Fruit fly (Drosophila melanogaster) whole organism, embryonic: ENCODE results near the gene pim.

Experiments
- Aef1 ChIP-seq: fragments of 200-800 bp; sonication (Bioruptor generic); IDR thresholded peaks from 3 replicates; pipeline ENCODE4 v1.3.6; 2022; ENCODE audit warnings: missing biosample characterization, missing genetic modification characterization
- Atf6 ChIP-seq: fragments of 200-800 bp; sonication (Bioruptor generic); IDR thresholded peaks from 2 replicates; pipeline ENCODE4 v1.3.6; 2022; ENCODE audit warnings: missing biosample characterization, missing genetic modification characterization
- CG10654 ChIP-seq: fragments of 200-800 bp; sonication (Bioruptor generic); optimal IDR thresholded peaks from 2 replicates; lab custom pipeline; 2016; ENCODE audit warnings: missing biosample characterization, missing genetic modification characterization
- CG11247 ChIP-seq: fragments of 200-800 bp; sonication (Bioruptor generic); IDR thresholded peaks from 2 replicates; pipeline ENCODE4 v1.3.6; 2022; ENCODE audit warnings: missing biosample characterization, missing genetic modification characterization
- CG13624 ChIP-seq: fragments of 200-800 bp; sonication (Bioruptor generic); optimal IDR thresholded peaks from 2 replicates; lab custom pipeline; 2016; ENCODE audit warnings: missing biosample characterization, missing genetic modification characterization
- CG14050 ChIP-seq: fragments of 200-800 bp; sonication (Bioruptor generic); IDR thresholded peaks from 3 replicates; pipeline ENCODE4 v1.3.6; 2022; ENCODE audit warnings: missing biosample characterization, missing genetic modification characterization
- CG14441 ChIP-seq: fragments of 200-800 bp; sonication (Bioruptor generic); IDR thresholded peaks from 2 replicates; pipeline ENCODE4 v1.3.6; 2022; ENCODE audit warnings: missing biosample characterization, missing genetic modification characterization
- CG14710 ChIP-seq: fragments of 200-800 bp; sonication (Bioruptor generic); optimal IDR thresholded peaks from 3 replicates; lab custom pipeline; 2019; ENCODE audit warnings: missing biosample characterization, mild to moderate bottlenecking, missing genetic modification characterization, moderate library complexity
- CG14860 ChIP-seq: fragments of 200-800 bp; sonication (Bioruptor generic); IDR thresholded peaks from 3 replicates; pipeline ENCODE4 v1.3.6; 2022; ENCODE audit warnings: missing biosample characterization, missing genetic modification characterization; ENCODE audit not compliant: partially characterized antibody
- CG2678 ChIP-seq: fragments of 200-800 bp; sonication (Bioruptor generic); optimal IDR thresholded peaks from 3 replicates; lab custom pipeline; 2019; ENCODE audit warnings: missing biosample characterization, mild to moderate bottlenecking, missing genetic modification characterization, moderate library complexity
- CG3281 ChIP-seq: fragments of 200-800 bp; sonication (Bioruptor generic); optimal IDR thresholded peaks from 3 replicates; lab custom pipeline; 2017; ENCODE audit warnings: missing biosample characterization, mild to moderate bottlenecking, missing genetic modification characterization
- CG33213 ChIP-seq: fragments of 200-800 bp; sonication (Bioruptor generic); optimal IDR thresholded peaks from 3 replicates; lab custom pipeline; 2016; ENCODE audit warnings: missing biosample characterization, missing genetic modification characterization
- CG34224 ChIP-seq: fragments of 200-800 bp; sonication (Bioruptor generic); IDR thresholded peaks from 3 replicates; pipeline ENCODE4 v1.3.6; 2022; ENCODE audit warnings: missing biosample characterization, missing genetic modification characterization; ENCODE audit not compliant: partially characterized antibody
- CG34376 ChIP-seq: fragments of 200-800 bp; sonication (Bioruptor generic); optimal IDR thresholded peaks from 2 replicates; lab custom pipeline; 2018; ENCODE audit warnings: missing biosample characterization, mild to moderate bottlenecking, missing genetic modification characterization
- CG6689 ChIP-seq: fragments of 200-800 bp; sonication (Bioruptor generic); IDR thresholded peaks from 2 replicates; pipeline ENCODE4 v1.3.6; 2022; ENCODE audit warnings: missing biosample characterization, missing genetic modification characterization
- CG7357 ChIP-seq: fragments of 200-800 bp; sonication (Bioruptor generic); IDR thresholded peaks from 3 replicates; pipeline ENCODE4 v1.3.6; 2022; ENCODE audit warnings: missing biosample characterization, missing genetic modification characterization
- CG7839 ChIP-seq: fragments of 200-800 bp; sonication (Bioruptor generic); optimal IDR thresholded peaks from 3 replicates; lab custom pipeline; 2018; ENCODE audit warnings: missing biosample characterization, mild to moderate bottlenecking, missing genetic modification characterization, moderate library complexity
- CG8478 ChIP-seq: fragments of >200 bp; optimal IDR thresholded peaks from 2 replicates; lab custom pipeline; 2018
- CG9727 ChIP-seq: fragments of 200-800 bp; sonication (Bioruptor generic); optimal IDR thresholded peaks from 3 replicates; lab custom pipeline; 2017; ENCODE audit warnings: missing biosample characterization, mild to moderate bottlenecking, missing genetic modification characterization
- D19A ChIP-seq: fragments of 200-800 bp; optimal IDR thresholded peaks from 3 replicates; lab custom pipeline; 2019; ENCODE audit warnings: missing biosample characterization, mild to moderate bottlenecking, missing genetic modification characterization, moderate library complexity
- Dad ChIP-seq: fragments of 200-800 bp; sonication (Bioruptor generic); optimal IDR thresholded peaks from 3 replicates; lab custom pipeline; 2016; ENCODE audit warnings: missing biosample characterization, missing genetic modification characterization
- Dip2 ChIP-seq: fragments of 200-800 bp; sonication (Bioruptor generic); IDR thresholded peaks from 2 replicates; pipeline ENCODE4 v1.3.6; 2022; ENCODE audit warnings: missing biosample characterization, missing genetic modification characterization
- Fer3 ChIP-seq: fragments of 200-800 bp; sonication (Bioruptor generic); optimal IDR thresholded peaks from 2 replicates; lab custom pipeline; 2018; ENCODE audit warnings: missing biosample characterization, mild to moderate bottlenecking, missing genetic modification characterization, moderate library complexity
- Jarid2 ChIP-seq: fragments of 200-800 bp; sonication (Bioruptor generic); optimal IDR thresholded peaks from 3 replicates; lab custom pipeline; 2017; ENCODE audit warnings: mild to moderate bottlenecking, missing biosample characterization, missing genetic modification reagents, missing genetic modification characterization
- MESR4 ChIP-seq: fragments of 200-800 bp; sonication (Bioruptor generic); optimal IDR thresholded peaks from 2 replicates; lab custom pipeline; 2018; ENCODE audit warnings: missing biosample characterization, mild to moderate bottlenecking, missing genetic modification characterization, moderate library complexity
- Myb ChIP-seq: fragments of 200-800 bp; sonication (Bioruptor generic); optimal IDR thresholded peaks from 2 replicates; lab custom pipeline; 2016; ENCODE audit warnings: missing biosample characterization, missing genetic modification characterization
- NFAT ChIP-seq: fragments of 200-800 bp; sonication (Bioruptor generic); IDR thresholded peaks from 2 replicates; pipeline ENCODE4 v1.3.6; 2022; ENCODE audit warnings: missing biosample characterization, missing genetic modification characterization
- PHDP ChIP-seq: fragments of 200-800 bp; sonication (Bioruptor generic); optimal IDR thresholded peaks from 3 replicates; lab custom pipeline; 2018; ENCODE audit warnings: missing biosample characterization, mild to moderate bottlenecking, missing genetic modification characterization, moderate library complexity
- Sox100B ChIP-seq: fragments of 200-800 bp; sonication (Bioruptor generic); optimal IDR thresholded peaks from 3 replicates; lab custom pipeline; 2018; ENCODE audit warnings: missing biosample characterization, mild to moderate bottlenecking, missing genetic modification characterization
- Sry-β ChIP-seq: fragments of 200-800 bp; sonication (Bioruptor generic); optimal IDR thresholded peaks from 2 replicates; lab custom pipeline; 2018; ENCODE audit warnings: missing biosample characterization, mild to moderate bottlenecking, missing genetic modification characterization, moderate library complexity
- Sry-δ ChIP-seq: fragments of 200-800 bp; sonication (Bioruptor generic); optimal IDR thresholded peaks from 2 replicates; lab custom pipeline; 2016; ENCODE audit warnings: missing biosample characterization, missing genetic modification characterization
- Xrp1 ChIP-seq: fragments of 200-800 bp; sonication (Bioruptor generic); IDR thresholded peaks from 2 replicates; pipeline ENCODE4 v1.3.6; 2022; ENCODE audit warnings: missing biosample characterization, missing genetic modification characterization
- YL-1 ChIP-seq: fragments of 200-800 bp; sonication (Bioruptor generic); optimal IDR thresholded peaks from 3 replicates; lab custom pipeline; 2017; ENCODE audit warnings: missing biosample characterization, mild to moderate bottlenecking, missing genetic modification characterization
- al ChIP-seq: fragments of 200-800 bp; sonication (Bioruptor generic); IDR thresholded peaks from 2 replicates; pipeline ENCODE4 v1.3.6; 2022; ENCODE audit warnings: missing biosample characterization, missing genetic modification characterization
- chif ChIP-seq, 2 experiments: fragments of 200-800 bp; sonication (Bioruptor generic); optimal IDR thresholded peaks; 3 replicates each; lab custom pipeline; 2016; ENCODE audit warnings: missing biosample characterization in 2 of 2, missing genetic modification characterization in 2 of 2
- chinmo ChIP-seq: fragments of 200-800 bp; sonication (Bioruptor generic); IDR thresholded peaks from 4 replicates; pipeline ENCODE4 v1.3.6; 2022; ENCODE audit warnings: missing biosample characterization, missing genetic modification characterization; ENCODE audit not compliant: partially characterized antibody
- croc ChIP-seq: fragments of 200-800 bp; sonication (Bioruptor generic); conservative IDR thresholded peaks from 3 replicates; pipeline ENCODE4 v1.3.6; 2022; ENCODE audit warnings: missing biosample characterization, missing genetic modification characterization
- dm ChIP-seq: fragments of 200-800 bp; sonication (Bioruptor generic); optimal IDR thresholded peaks from 3 replicates; lab custom pipeline; 2016; ENCODE audit warnings: missing biosample characterization, missing genetic modification characterization
- eyg ChIP-seq: fragments of 200-800 bp; sonication (Bioruptor generic); optimal IDR thresholded peaks from 3 replicates; lab custom pipeline; 2016; ENCODE audit warnings: missing biosample characterization, missing genetic modification characterization
- gem ChIP-seq: fragments of 200-800 bp; sonication (Bioruptor generic); optimal IDR thresholded peaks from 2 replicates; lab custom pipeline; 2019; ENCODE audit warnings: missing biosample characterization, mild to moderate bottlenecking, missing genetic modification characterization, moderate library complexity
- her ChIP-seq: fragments of 200-800 bp; sonication (Bioruptor generic); optimal IDR thresholded peaks from 2 replicates; lab custom pipeline; 2016; ENCODE audit warnings: missing biosample characterization, missing genetic modification characterization
- insv ChIP-seq, 2 experiments: fragments of 200-800 bp; sonication (Bioruptor generic); optimal IDR thresholded peaks; 3 replicates each; lab custom pipeline; 2016 to 2018; ENCODE audit warnings: missing biosample characterization in 2 of 2, missing genetic modification characterization in 2 of 2
- kah ChIP-seq: fragments of 200-800 bp; sonication (Bioruptor generic); optimal IDR thresholded peaks from 2 replicates; lab custom pipeline; 2018; ENCODE audit warnings: missing biosample characterization, mild to moderate bottlenecking, missing genetic modification characterization
- mam ChIP-seq: fragments of 200-800 bp; sonication (Bioruptor generic); optimal IDR thresholded peaks from 3 replicates; lab custom pipeline; 2016; ENCODE audit warnings: missing biosample characterization, missing genetic modification characterization
- p53 ChIP-seq: fragments of 200-800 bp; sonication (Bioruptor generic); optimal IDR thresholded peaks from 2 replicates; lab custom pipeline; 2016; ENCODE audit warnings: missing biosample characterization, missing genetic modification characterization
- pfk ChIP-seq: fragments of 200-800 bp; sonication (Bioruptor generic); optimal IDR thresholded peaks from 2 replicates; lab custom pipeline; 2018; ENCODE audit warnings: missing biosample characterization, mild to moderate bottlenecking, missing genetic modification characterization, moderate library complexity
- ssp ChIP-seq: fragments of 200-800 bp; sonication (Bioruptor generic); IDR thresholded peaks from 2 replicates; pipeline ENCODE4 v1.3.6; 2022; ENCODE audit warnings: missing biosample characterization, missing genetic modification characterization
- stc ChIP-seq: fragments of 200-800 bp; sonication (Bioruptor generic); IDR thresholded peaks from 2 replicates; pipeline ENCODE4 v1.3.6; 2022; ENCODE audit warnings: missing biosample characterization, missing genetic modification characterization
- tna ChIP-seq: fragments of 200-800 bp; sonication (Bioruptor generic); IDR thresholded peaks from 2 replicates; pipeline ENCODE4 v1.3.6; 2022; ENCODE audit warnings: missing biosample characterization, missing genetic modification characterization; ENCODE audit not compliant: partially characterized antibody
- vvl ChIP-seq: fragments of 200-800 bp; sonication (Bioruptor generic); IDR thresholded peaks from 2 replicates; pipeline ENCODE4 v1.3.6; 2022; ENCODE audit warnings: missing biosample characterization, missing genetic modification characterization

The pim gene

DNA sequence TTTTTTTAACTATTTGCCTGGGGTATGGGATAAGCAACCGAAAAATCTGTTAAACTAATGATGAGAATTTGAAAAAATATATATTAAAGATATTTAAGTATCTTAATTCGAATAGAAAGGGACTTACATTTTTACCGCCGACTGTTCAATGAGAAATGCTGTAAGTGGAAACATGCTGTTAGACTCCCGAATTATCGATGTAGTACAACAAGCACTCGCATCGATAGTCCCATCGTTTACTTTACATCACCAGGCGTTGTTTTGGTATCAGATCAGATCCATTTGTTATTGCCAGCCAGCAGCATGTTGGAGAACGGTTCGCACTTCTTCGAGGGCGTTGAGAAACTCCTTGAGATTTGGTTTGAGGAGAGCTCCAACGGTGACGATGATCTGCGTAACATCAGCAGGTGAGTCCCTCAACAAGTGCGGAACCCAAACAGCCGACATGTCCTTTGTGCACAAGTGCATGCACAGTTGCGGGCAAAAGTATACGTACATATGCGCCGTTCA, 23.5 kb upstream of the pim start, which contains the start of gene SamDC:
Gene SamDC, plus strand, starts transcription at position 246 of the 510 bp plus-strand sequence.
- TF ChIP-seq CG3281 (GFP tag; lab: Kevin White, UChicago) (peak; percentile 26), CG34376 (GFP tag; lab: Kevin White, UChicago) (peak; percentile 71), Aef1 (GFP tag; lab: Robert Waterston, UW) (peak; percentile 24; the same call in 1 of the 3 replicates), PHDP (peak; percentile 63), kah (GFP tag; lab: Kevin White, UChicago) (no peak), pfk (GFP tag; lab: Kevin White, UChicago) (peak; percentile 61), Atf6 (GFP tag; lab: Robert Waterston, UW) (peak; percentile 46; the same call in 1 of the 2 replicates), CG9727 (GFP tag; lab: Kevin White, UChicago) (no peak), Xrp1 (GFP tag; lab: Robert Waterston, UW) (peak; percentile 32; the same call in 1 of the 2 replicates), chif (GFP tag; optimal IDR thresholded peaks at IDR 0.05; lab: Kevin White, UChicago) (peak in 1 of 2 experiments; percentile 24), stc (GFP tag; lab: Robert Waterston, UW) (peak; percentile 64; the same call in 1 of the 2 replicates), Dip2 (GFP tag; lab: Robert Waterston, UW) (no peak), CG7357 (GFP tag; lab: Robert Waterston, UW) (peak; percentile 96), Myb (GFP tag; lab: Kevin White, UChicago) (peak; percentile 5), p53 (no peak), Sox100B (peak; percentile 17), CG8478 (lab: Kevin White, UChicago) (no peak), vvl (GFP tag; lab: Robert Waterston, UW) (peak; percentile 75), her (GFP tag; lab: Kevin White, UChicago) (peak; percentile 39), mam (peak; percentile 54), Jarid2 (no peak), Sry-β (GFP tag; lab: Kevin White, UChicago) (no peak), eyg (GFP tag; lab: Kevin White, UChicago) (peak; percentile 18), CG10654 (peak; percentile 14), croc (GFP tag; lab: Robert Waterston, UW) (no peak), insv (GFP tag; optimal IDR thresholded peaks at IDR 0.05; lab: Kevin White, UChicago) (peak in 1 of 2 experiments; percentile 31), Sry-δ (GFP tag; lab: Kevin White, UChicago) (peak; percentile 92), CG2678 (tag; lab: Kevin White, UChicago) (peak; percentile 33), dm (GFP tag; lab: Kevin White, UChicago) (peak; percentile 65), gem (peak; percentile 76), CG14860 (GFP tag; lab: Robert Waterston, UW) (peak; percentile 61), CG7839 (tag; lab: Kevin White, UChicago) (peak; percentile 52), CG14710 (tag; lab: Kevin White, UChicago) (peak; percentile 47), CG34224 (GFP tag; lab: Robert Waterston, UW) (peak; percentile 79), CG14441 (GFP tag; lab: Robert Waterston, UW) (peak; percentile 5; the same call in 1 of the 2 replicates), CG13624 (GFP tag; lab: Kevin White, UChicago) (peak; percentile 7), Dad (GFP tag; lab: Kevin White, UChicago) (peak; percentile 5), chinmo (GFP tag; lab: Robert Waterston, UW) (peak; percentile 90; the same call in 3 of the 4 replicates), tna (GFP tag; lab: Robert Waterston, UW) (peak; percentile 77), MESR4 (GFP tag; lab: Kevin White, UChicago) (peak; percentile 88), CG6689 (GFP tag; lab: Robert Waterston, UW) (0 out of 2 replicates have a peak, but pooled peaks have one; percentile 24), CG33213 (peak; percentile 34), CG11247 (GFP tag; lab: Robert Waterston, UW) (no peak), CG14050 (GFP tag; lab: Robert Waterston, UW) (peak; percentile 19; the same call in 1 of the 3 replicates), D19A (peak; percentile 55), YL-1 (peak; percentile 61), NFAT (peak; percentile 71; the same call in 1 of the 2 replicates), ssp (GFP tag; lab: Robert Waterston, UW) (peak; percentile 98), al (GFP tag; lab: Robert Waterston, UW) (0 out of 2 replicates have a peak, but pooled peaks have one; percentile 21), Fer3 (tag; lab: Kevin White, UChicago) (peak; percentile 34)
